Fruit fly (Drosophila melanogaster): ENCODE measurements around the gene CG17028.

- TF ChIP-seq dmrt93B (GFP tag; optimal IDR thresholded peaks at IDR 0.05), result no peak
- peak; percentile 51 for TF ChIP-seq psq (GFP tag; optimal IDR thresholded peaks at IDR 0.05)
- TF ChIP-seq Hnf4 (GFP tag; optimal IDR thresholded peaks at IDR 0.05), result no peak
- TF ChIP-seq ey (GFP tag; optimal IDR thresholded peaks at IDR 0.05), result peak; percentile 54
- no peak for TF ChIP-seq usp (GFP tag; optimal IDR thresholded peaks at IDR 0.05)
- TF ChIP-seq pan (optimal IDR thresholded peaks at IDR 0.05), result no peak
- no peak for TF ChIP-seq dl (GFP tag; optimal IDR thresholded peaks at IDR 0.05; ENCODE audit: insufficient read depth in 1 of 2, partially characterized antibody in 2 of 2)
Measured at dm6 chr3L:15956448-15957010, 21.8 kb upstream of the CG17028 start, which contains the start of gene elgi.
